Worm (Caenorhabditis elegans) whole organism, young adult: ENCODE results near the gene gtf-2H5.

Experiments
- C17E4.6 ChIP-seq: fragments of 200-800 bp; sonication (Bioruptor generic); IDR thresholded peaks from 2 replicates; pipeline ENCODE4 v1.3.6; 2022; ENCODE audit warnings: missing genetic modification reagents, missing genetic modification characterization, missing compliant biosample characterization
- dpff-1 ChIP-seq: sonication (generic microtip); optimal IDR thresholded peaks from 2 replicates; lab custom pipeline; 2017; ENCODE audit warnings: mild to moderate bottlenecking, missing genetic modification characterization, missing compliant biosample characterization
- dpl-1 ChIP-seq: fragments of 150-350 bp; optimal IDR thresholded peaks from 2 replicates; lab custom pipeline; 2014; ENCODE audit warnings: missing biosample characterization, missing genetic modification reagents, missing genetic modification characterization
- hsf-1 ChIP-seq: fragments of 200-800 bp; sonication (Bioruptor generic); IDR thresholded peaks from 2 replicates; pipeline ENCODE4 v1.3.6; 2022; ENCODE audit warnings: missing genetic modification reagents, missing genetic modification characterization, missing compliant biosample characterization
- nfya-1 ChIP-seq: sonication (generic microtip); optimal IDR thresholded peaks from 2 replicates; lab custom pipeline; 2017; ENCODE audit warnings: antibody characterized with exemption, missing compliant biosample characterization, missing genetic modification characterization, borderline replicate concordance; ENCODE audit not compliant: insufficient read depth
- nhr-27 ChIP-seq: fragments of 200-800 bp; sonication (Bioruptor generic); optimal IDR thresholded peaks from 2 replicates; lab custom pipeline; 2018; ENCODE audit warnings: mild to moderate bottlenecking, missing genetic modification characterization, moderate library complexity, missing compliant biosample characterization

- TF ChIP-seq C17E4.6 (GFP tag; lab: Robert Waterston, UW) (no peak), nfya-1 (no peak), dpl-1 (GFP tag; lab: Kevin White, UChicago) (no peak), hsf-1 (GFP tag; lab: Robert Waterston, UW) (no peak), nhr-27 (tag; lab: Kevin White, UChicago) (no peak), dpff-1 (no peak)
These were observed 35.4 kb upstream of the gtf-2H5 start for ce11 chrIII:612759-613158.
